Worm (Caenorhabditis elegans): Measurements from ENCODE around the gene C25G4.2.

The C25G4.2 gene

ce11 chrIV:12429504-12429903 lies 14.3 kb downstream of the C25G4.2 start:
- TF ChIP-seq flt-1 (GFP tag; IDR thresholded peaks at IDR 0.05) (no peak), ref-1 (GFP tag; conservative IDR thresholded peaks at IDR 0.05) (no peak), T22C8.4 (GFP tag; IDR thresholded peaks at IDR 0.05) (no peak), med-1 (GFP tag; optimal IDR thresholded peaks at IDR 0.05; ENCODE audit: insufficient read depth) (no peak), cog-1 (tag; optimal IDR thresholded peaks at IDR 0.05) (no peak), ztf-29 (GFP tag; IDR thresholded peaks at IDR 0.05) (no peak), klf-2 (GFP tag; conservative IDR thresholded peaks at IDR 0.05) (no peak), tab-1 (GFP tag; IDR thresholded peaks at IDR 0.05) (no peak), ztf-23 (GFP tag; IDR thresholded peaks at IDR 0.05) (no peak)

DNA sequence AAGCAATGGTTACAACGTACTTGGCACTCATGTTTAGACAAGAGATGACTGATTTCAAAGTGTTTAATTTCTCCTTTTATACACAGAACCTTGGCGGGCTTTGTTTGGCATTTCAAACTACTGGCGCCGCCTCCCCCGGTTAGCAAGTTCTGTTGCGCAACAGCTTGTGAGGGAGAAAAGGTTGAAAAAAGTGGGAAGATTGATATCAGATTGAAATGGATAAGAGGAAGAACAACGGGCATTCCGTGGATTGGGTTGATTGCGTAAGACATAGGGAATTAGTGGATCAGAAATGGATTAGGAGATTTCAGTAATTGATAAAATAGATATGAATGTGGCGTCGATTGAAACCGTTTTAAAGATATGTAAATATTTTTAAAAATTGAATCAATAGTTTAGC lies 15.4 kb downstream of the C25G4.2 start, which contains the start of gene col-130:
Gene col-130 (minus strand): TSS at position 50 of the 400 bp plus-strand sequence.
- TF ChIP-seq T22C8.4 (GFP tag; IDR thresholded peaks at IDR 0.05) (no peak), klf-2 (GFP tag; conservative IDR thresholded peaks at IDR 0.05) (no peak), cog-1 (tag; optimal IDR thresholded peaks at IDR 0.05) (no peak), ztf-23 (GFP tag; IDR thresholded peaks at IDR 0.05) (no peak), tab-1 (GFP tag; IDR thresholded peaks at IDR 0.05) (no peak), ref-1 (GFP tag; conservative IDR thresholded peaks at IDR 0.05) (no peak), med-1 (GFP tag; optimal IDR thresholded peaks at IDR 0.05; ENCODE audit: insufficient read depth) (no peak), flt-1 (GFP tag; IDR thresholded peaks at IDR 0.05) (no peak), ztf-29 (GFP tag; IDR thresholded peaks at IDR 0.05) (no peak)

DNA sequence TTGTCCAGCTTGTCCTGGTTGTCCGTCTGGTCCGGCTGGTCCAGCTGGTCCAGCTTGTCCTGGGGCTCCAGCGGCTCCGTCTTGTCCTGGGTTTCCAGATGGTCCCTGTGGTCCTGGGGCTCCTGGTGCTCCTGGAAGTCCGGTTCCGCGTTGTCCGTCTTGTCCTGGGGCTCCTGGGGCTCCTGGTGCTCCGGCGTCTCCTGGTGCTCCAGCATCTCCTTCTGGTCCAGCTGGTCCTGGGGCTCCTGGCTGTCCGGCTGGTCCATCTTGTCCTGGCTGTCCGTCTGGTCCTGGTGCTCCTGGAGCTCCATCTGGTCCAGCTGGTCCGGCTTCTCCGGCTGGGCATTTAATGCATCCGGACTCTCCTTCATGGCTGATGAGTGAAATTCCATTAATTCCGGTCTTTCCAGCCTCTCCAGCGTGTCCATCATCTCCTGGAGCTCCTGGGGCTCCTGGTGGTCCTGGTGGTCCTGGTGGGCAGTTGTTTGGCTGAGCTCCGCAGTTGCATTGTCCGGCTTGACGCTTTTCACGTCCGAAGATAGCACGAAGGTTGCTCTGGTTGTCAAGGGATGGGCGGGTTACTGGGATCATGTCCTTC lies 16.0 kb downstream of the C25G4.2 start:
- TF ChIP-seq klf-2 (GFP tag; conservative IDR thresholded peaks at IDR 0.05) (0 out of 2 replicates have a peak, but pooled peaks have one; percentile 10), tab-1 (GFP tag; IDR thresholded peaks at IDR 0.05) (0 out of 2 replicates have a peak, but pooled peaks have one; percentile 31), ref-1 (GFP tag; conservative IDR thresholded peaks at IDR 0.05) (no peak), flt-1 (GFP tag; IDR thresholded peaks at IDR 0.05) (no peak)

DNA sequence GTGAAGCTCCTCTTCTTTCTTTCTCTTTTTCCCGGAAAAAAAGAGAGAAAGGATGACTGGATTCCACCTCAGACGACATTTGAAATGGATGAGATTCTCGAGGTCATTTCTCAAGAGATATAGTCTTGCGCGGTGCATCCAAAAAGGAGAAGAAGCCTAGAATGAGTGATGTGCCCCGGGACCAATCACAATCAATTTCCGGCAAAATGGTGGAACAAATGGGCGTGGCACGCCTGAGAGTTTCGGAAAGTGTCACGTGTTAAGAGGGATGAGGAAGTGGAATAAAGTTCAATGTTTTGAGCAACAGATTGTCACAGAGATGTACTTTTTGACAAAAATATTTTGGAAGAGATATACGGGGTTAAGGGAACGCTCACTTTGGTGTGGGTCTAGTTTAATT lies 18.2 kb downstream of the C25G4.2 start:
- TF ChIP-seq med-1 (GFP tag; optimal IDR thresholded peaks at IDR 0.05; ENCODE audit: insufficient read depth) (no peak), ref-1 (GFP tag; conservative IDR thresholded peaks at IDR 0.05) (no peak), flt-1 (GFP tag; IDR thresholded peaks at IDR 0.05) (no peak), klf-2 (GFP tag; conservative IDR thresholded peaks at IDR 0.05) (no peak), T22C8.4 (GFP tag; IDR thresholded peaks at IDR 0.05) (no peak), cog-1 (tag; optimal IDR thresholded peaks at IDR 0.05) (no peak), ztf-23 (GFP tag; IDR thresholded peaks at IDR 0.05) (no peak), tab-1 (GFP tag; IDR thresholded peaks at IDR 0.05) (no peak), ztf-29 (GFP tag; IDR thresholded peaks at IDR 0.05) (no peak)

DNA sequence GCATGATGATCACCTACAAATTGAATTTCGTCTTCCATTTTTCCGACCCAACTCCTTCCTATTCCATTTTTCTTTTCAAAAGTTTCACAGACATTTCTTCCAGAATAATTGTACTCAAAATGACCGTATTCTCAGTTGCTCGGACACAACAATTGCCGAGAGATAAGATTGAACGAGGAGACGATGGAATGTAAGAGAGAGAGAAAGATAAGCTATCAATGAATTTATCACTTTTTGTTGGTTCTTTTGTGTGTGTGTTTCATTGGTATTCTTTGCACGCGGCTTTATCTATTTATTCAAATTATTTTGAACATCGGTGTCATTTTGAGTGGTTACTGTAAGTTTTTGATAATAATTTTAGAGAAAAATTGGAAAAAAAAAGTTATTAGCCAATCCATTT lies 23.4 kb downstream of the C25G4.2 start, which contains the start of gene ugt-65:
Gene ugt-65 (plus strand): TSS at position 229 of the 400 bp plus-strand sequence.
- no peak for TF ChIP-seq tab-1 (GFP tag; IDR thresholded peaks at IDR 0.05)
- TF ChIP-seq T22C8.4 (GFP tag; IDR thresholded peaks at IDR 0.05), result no peak
- TF ChIP-seq flt-1 (GFP tag; IDR thresholded peaks at IDR 0.05), result no peak
- TF ChIP-seq ztf-29 (GFP tag; IDR thresholded peaks at IDR 0.05), result no peak
- TF ChIP-seq med-1 (GFP tag; optimal IDR thresholded peaks at IDR 0.05; ENCODE audit: insufficient read depth), result no peak
- no peak for TF ChIP-seq ztf-23 (GFP tag; IDR thresholded peaks at IDR 0.05)
- TF ChIP-seq cog-1 (tag; optimal IDR thresholded peaks at IDR 0.05), result no peak
- TF ChIP-seq klf-2 (GFP tag; conservative IDR thresholded peaks at IDR 0.05), result no peak
- no peak for TF ChIP-seq ref-1 (GFP tag; conservative IDR thresholded peaks at IDR 0.05)

DNA sequence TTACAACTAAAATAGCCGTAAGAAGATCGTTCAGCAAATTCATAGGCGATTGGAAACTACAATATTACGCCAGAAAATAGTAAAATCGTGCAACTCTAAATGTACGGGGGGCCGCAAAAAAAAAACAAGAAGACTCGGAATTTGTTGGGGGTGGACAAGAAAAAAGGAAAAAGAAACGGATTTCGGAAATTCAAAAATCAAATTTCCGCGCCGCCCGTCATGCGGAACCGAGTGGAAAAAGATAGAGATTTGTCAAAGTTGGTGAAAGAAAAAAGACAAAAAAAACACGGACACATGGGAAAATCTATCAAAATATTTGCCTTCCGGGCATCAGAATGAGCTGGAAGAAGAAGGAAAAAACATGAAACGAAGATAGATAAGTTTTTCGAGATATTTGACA lies 24.5 kb downstream of the C25G4.2 start:
- TF ChIP-seq ztf-29 (GFP tag; IDR thresholded peaks at IDR 0.05) (no peak), klf-2 (GFP tag; conservative IDR thresholded peaks at IDR 0.05) (no peak), cog-1 (tag; optimal IDR thresholded peaks at IDR 0.05) (no peak), tab-1 (GFP tag; IDR thresholded peaks at IDR 0.05) (no peak), ztf-23 (GFP tag; IDR thresholded peaks at IDR 0.05) (no peak)

DNA sequence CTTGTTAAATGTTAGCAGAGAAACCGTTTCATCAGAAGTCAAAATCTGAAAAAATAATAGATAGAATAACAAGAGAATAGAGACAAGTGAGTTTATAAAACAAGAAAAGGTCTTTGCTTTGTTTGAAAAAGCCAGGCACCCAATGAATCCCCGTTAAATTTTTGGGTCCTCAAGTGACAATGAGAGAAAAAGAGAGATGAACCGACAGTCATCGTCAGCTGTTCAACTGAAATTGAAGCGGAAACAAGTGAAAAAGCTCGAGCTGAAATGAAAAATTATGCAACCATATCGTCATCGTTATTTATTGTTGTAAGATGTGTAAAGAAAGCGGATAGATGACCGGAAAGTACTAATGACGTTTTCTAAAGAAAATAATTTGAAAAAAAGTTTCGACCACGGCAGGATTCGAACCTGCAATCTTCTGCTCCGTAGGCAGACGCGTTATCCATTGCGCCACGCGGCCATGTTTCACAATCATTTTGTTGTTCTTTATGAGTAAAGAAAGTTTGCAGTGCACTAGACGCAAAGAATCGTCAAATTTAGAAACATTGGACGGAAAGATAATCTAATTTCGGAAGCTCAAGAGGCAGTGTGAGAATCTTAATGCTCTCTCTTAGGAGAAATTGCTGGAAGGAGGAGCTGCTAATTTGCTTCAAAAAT lies 26.2 kb downstream of the C25G4.2 start, which contains the start of gene F08G5.3:
Gene F08G5.3 (minus strand): TSS at position 51 of the 660 bp plus-strand sequence.
- TF ChIP-seq ref-1 (GFP tag; conservative IDR thresholded peaks at IDR 0.05), result no peak
- peak; percentile 70 for TF ChIP-seq flt-1 (GFP tag; IDR thresholded peaks at IDR 0.05)
- TF ChIP-seq tab-1 (GFP tag; IDR thresholded peaks at IDR 0.05), result peak; percentile 76; the same call in 1 of the 2 replicates
- TF ChIP-seq ztf-29 (GFP tag; IDR thresholded peaks at IDR 0.05), result no peak

DNA sequence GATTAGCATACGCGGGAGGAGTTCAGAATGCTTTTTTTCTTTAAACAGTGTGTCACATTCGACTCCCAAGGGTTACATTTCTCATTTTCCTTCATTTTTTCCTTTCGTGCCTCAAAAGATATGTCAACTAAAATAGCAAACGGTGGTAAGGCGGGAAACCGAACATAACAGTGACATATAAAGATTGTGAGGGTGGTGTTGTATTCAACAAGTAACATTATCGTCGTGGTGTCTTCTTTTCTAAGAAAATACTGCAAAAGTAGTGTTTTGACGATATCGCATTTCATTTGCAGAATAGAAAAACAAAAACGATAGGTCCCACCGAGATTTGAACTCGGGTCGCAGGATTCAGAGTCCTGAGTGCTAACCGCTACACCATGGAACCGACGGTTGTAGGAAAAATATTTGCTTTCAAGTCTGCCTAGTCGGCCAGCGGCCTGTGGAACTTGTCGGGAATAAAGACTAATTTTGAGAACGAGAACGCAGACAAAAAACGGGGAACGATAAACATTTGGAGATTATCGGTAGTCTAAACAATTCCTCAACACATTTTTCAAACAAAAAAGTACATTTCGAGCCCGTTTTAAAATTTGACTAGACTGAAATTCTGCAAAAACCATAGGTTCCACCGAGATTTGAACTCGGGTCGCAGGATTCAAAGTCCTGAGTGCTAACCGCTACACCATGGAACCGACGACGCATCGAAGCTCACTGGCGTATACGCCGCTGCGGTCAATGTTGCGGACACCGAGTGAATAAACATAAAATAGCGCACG lies 27.0 kb downstream of the C25G4.2 start:
- TF ChIP-seq ztf-23 (GFP tag; IDR thresholded peaks at IDR 0.05), result 0 out of 2 replicates have a peak, but pooled peaks have one; percentile 38
- peak; percentile 53; the same call in 1 of the 2 replicates for TF ChIP-seq T22C8.4 (GFP tag; IDR thresholded peaks at IDR 0.05)
- peak; percentile 52; the same call in 1 of the 2 replicates for TF ChIP-seq tab-1 (GFP tag; IDR thresholded peaks at IDR 0.05)
- TF ChIP-seq med-1 (GFP tag; optimal IDR thresholded peaks at IDR 0.05; ENCODE audit: insufficient read depth), result peak; percentile 23
- TF ChIP-seq klf-2 (GFP tag; conservative IDR thresholded peaks at IDR 0.05), result no peak
- peak; percentile 66 for TF ChIP-seq flt-1 (GFP tag; IDR thresholded peaks at IDR 0.05)
- 0 out of 2 replicates have a peak, but pooled peaks have one; percentile 5 for TF ChIP-seq ref-1 (GFP tag; conservative IDR thresholded peaks at IDR 0.05)
- no peak for TF ChIP-seq cog-1 (tag; optimal IDR thresholded peaks at IDR 0.05)
- no peak for TF ChIP-seq ztf-29 (GFP tag; IDR thresholded peaks at IDR 0.05)

DNA sequence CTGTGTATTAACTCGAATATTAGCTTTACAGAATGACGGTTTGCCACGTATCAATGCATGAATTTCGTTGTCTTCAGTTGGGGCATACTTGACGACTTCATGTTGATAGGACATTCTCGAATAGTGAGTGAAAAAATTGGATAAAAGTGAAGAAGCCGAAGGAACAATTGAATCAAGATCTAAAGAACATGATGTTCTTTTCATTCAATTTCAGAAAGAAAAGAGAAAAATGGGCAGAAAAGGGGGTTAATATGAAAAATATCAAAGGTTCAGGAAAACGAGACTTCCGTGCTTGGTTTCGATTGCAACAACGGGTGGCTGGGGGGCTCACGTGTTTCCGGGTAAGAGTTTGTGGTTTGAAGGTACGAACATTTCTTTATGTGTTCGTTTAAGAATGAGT lies 29.2 kb downstream of the C25G4.2 start:
- no peak for TF ChIP-seq T22C8.4 (GFP tag; IDR thresholded peaks at IDR 0.05)
- no peak for TF ChIP-seq ref-1 (GFP tag; conservative IDR thresholded peaks at IDR 0.05)
- no peak for TF ChIP-seq ztf-29 (GFP tag; IDR thresholded peaks at IDR 0.05)
- TF ChIP-seq tab-1 (GFP tag; IDR thresholded peaks at IDR 0.05), result no peak
- no peak for TF ChIP-seq cog-1 (tag; optimal IDR thresholded peaks at IDR 0.05)
- TF ChIP-seq klf-2 (GFP tag; conservative IDR thresholded peaks at IDR 0.05), result no peak
- no peak for TF ChIP-seq med-1 (GFP tag; optimal IDR thresholded peaks at IDR 0.05; ENCODE audit: insufficient read depth)
- TF ChIP-seq ztf-23 (GFP tag; IDR thresholded peaks at IDR 0.05), result no peak
